Fruit fly (Drosophila melanogaster) whole organism, embryonic: ENCODE measurements around the gene CG31960.

Experiments
- Bdp1 ChIP-seq: fragments of 200-800 bp; sonication (Bioruptor generic); optimal IDR thresholded peaks from 3 replicates; lab custom pipeline; 2016; ENCODE audit warnings: missing biosample characterization, missing genetic modification characterization
- CG10274 ChIP-seq: fragments of 200-800 bp; sonication (Bioruptor generic); optimal IDR thresholded peaks from 3 replicates; lab custom pipeline; 2017; ENCODE audit warnings: missing biosample characterization, mild to moderate bottlenecking, missing genetic modification characterization
- CG10366 ChIP-seq: fragments of 200-800 bp; sonication (Bioruptor generic); IDR thresholded peaks from 2 replicates; pipeline ENCODE4 v1.3.6; 2022; ENCODE audit warnings: missing biosample characterization, missing genetic modification characterization
- CG10979 ChIP-seq: fragments of 200-800 bp; sonication (Bioruptor generic); optimal IDR thresholded peaks from 2 replicates; lab custom pipeline; 2018; ENCODE audit warnings: missing biosample characterization, mild to moderate bottlenecking, missing genetic modification characterization, moderate library complexity
- CG1233 ChIP-seq: fragments of 200-800 bp; sonication (Bioruptor generic); optimal IDR thresholded peaks from 4 replicates; lab custom pipeline; 2018; ENCODE audit warnings: missing biosample characterization, mild to moderate bottlenecking, missing genetic modification characterization
- CG12391 ChIP-seq: fragments of 200-800 bp; sonication (Bioruptor generic); optimal IDR thresholded peaks from 3 replicates; lab custom pipeline; 2018; ENCODE audit warnings: missing biosample characterization, mild to moderate bottlenecking, missing genetic modification characterization, moderate library complexity
- CG15479 ChIP-seq: fragments of 200-800 bp; sonication (Bioruptor generic); optimal IDR thresholded peaks from 3 replicates; lab custom pipeline; 2019; ENCODE audit warnings: missing biosample characterization, mild to moderate bottlenecking, missing genetic modification characterization, moderate library complexity
- CG15601 ChIP-seq: fragments of 200-800 bp; sonication (Bioruptor generic); optimal IDR thresholded peaks from 3 replicates; lab custom pipeline; 2019; ENCODE audit warnings: missing biosample characterization, mild to moderate bottlenecking, missing genetic modification characterization, moderate library complexity
- CG16813 ChIP-seq: fragments of 200-800 bp; sonication (Bioruptor generic); IDR thresholded peaks from 3 replicates; pipeline ENCODE4 v1.3.6; 2022; ENCODE audit warnings: missing biosample characterization, missing genetic modification characterization; ENCODE audit not compliant: partially characterized antibody
- CG17359 ChIP-seq: fragments of 200-800 bp; sonication (Bioruptor generic); optimal IDR thresholded peaks from 3 replicates; lab custom pipeline; 2018; ENCODE audit warnings: missing biosample characterization, mild to moderate bottlenecking, missing genetic modification characterization, moderate library complexity
- CG2202 ChIP-seq: fragments of 200-800 bp; sonication (Bioruptor generic); optimal IDR thresholded peaks from 2 replicates; lab custom pipeline; 2018; ENCODE audit warnings: missing biosample characterization, mild to moderate bottlenecking, missing genetic modification characterization
- CG2712 ChIP-seq: fragments of 200-800 bp; optimal IDR thresholded peaks from 3 replicates; lab custom pipeline; 2019; ENCODE audit warnings: missing biosample characterization, mild to moderate bottlenecking, missing genetic modification characterization, moderate library complexity
- CG30020 ChIP-seq: fragments of 200-800 bp; optimal IDR thresholded peaks from 2 replicates; lab custom pipeline; 2019; ENCODE audit warnings: missing biosample characterization, mild to moderate bottlenecking, missing genetic modification characterization, moderate library complexity
- CG31441 ChIP-seq: fragments of 200-800 bp; sonication (Bioruptor generic); IDR thresholded peaks from 2 replicates; pipeline ENCODE4 v1.3.6; 2022; ENCODE audit warnings: missing biosample characterization, missing genetic modification characterization
- CG32767 ChIP-seq: fragments of 200-800 bp; sonication (Bioruptor generic); IDR thresholded peaks from 2 replicates; pipeline ENCODE4 v1.3.6; 2022; ENCODE audit warnings: missing biosample characterization, missing genetic modification characterization
- CG4328 ChIP-seq: fragments of 200-800 bp; sonication (Bioruptor generic); optimal IDR thresholded peaks from 3 replicates; lab custom pipeline; 2017; ENCODE audit warnings: missing biosample characterization, missing genetic modification reagents, missing genetic modification characterization
- CG4617 ChIP-seq: fragments of 200-800 bp; sonication (Bioruptor generic); optimal IDR thresholded peaks from 3 replicates; lab custom pipeline; 2016; ENCODE audit warnings: missing biosample characterization, missing genetic modification characterization, borderline replicate concordance
- CG6175 ChIP-seq: fragments of 200-800 bp; sonication (Bioruptor generic); IDR thresholded peaks from 3 replicates; pipeline ENCODE4 v1.3.6; 2022; ENCODE audit warnings: missing biosample characterization, missing genetic modification characterization
- CG6272 ChIP-seq: fragments of 200-800 bp; sonication (Bioruptor generic); IDR thresholded peaks from 2 replicates; pipeline ENCODE4 v1.3.6; 2022; ENCODE audit warnings: missing biosample characterization, missing genetic modification characterization
- CG6654 ChIP-seq: fragments of 200-800 bp; sonication (Bioruptor generic); optimal IDR thresholded peaks from 2 replicates; lab custom pipeline; 2017; ENCODE audit warnings: missing biosample characterization, mild to moderate bottlenecking, missing genetic modification characterization
- CG7357 ChIP-seq: fragments of 200-800 bp; sonication (Bioruptor generic); IDR thresholded peaks from 3 replicates; pipeline ENCODE4 v1.3.6; 2022; ENCODE audit warnings: missing biosample characterization, missing genetic modification characterization
- CG8765 ChIP-seq: fragments of 200-800 bp; sonication (Bioruptor generic); IDR thresholded peaks from 2 replicates; pipeline ENCODE4 v1.3.6; 2022; ENCODE audit warnings: missing biosample characterization, missing genetic modification characterization
- Camta ChIP-seq: fragments of 200-800 bp; sonication (Bioruptor generic); optimal IDR thresholded peaks from 2 replicates; lab custom pipeline; 2016; ENCODE audit warnings: missing biosample characterization, missing genetic modification characterization
- D ChIP-seq, 2 experiments: fragments of 200-800 bp in 1 of 2; fragments of >200 bp in 1 of 2; sonication (Bioruptor generic) in 1 of 2; optimal IDR thresholded peaks; 2 replicates in 1 of 2; 3 replicates in 1 of 2; lab custom pipeline; 2017; ENCODE audit warnings: mild to moderate bottlenecking in 1 of 2, missing biosample characterization in 1 of 2, missing genetic modification characterization in 1 of 2, missing genetic modification reagents in 1 of 2
- Doc2 ChIP-seq: fragments of 200-800 bp; sonication (Bioruptor generic); IDR thresholded peaks from 2 replicates; pipeline ENCODE4 v1.3.6; 2022; ENCODE audit warnings: missing biosample characterization, missing genetic modification characterization
- H15 ChIP-seq: fragments of 200-800 bp; sonication (Bioruptor generic); IDR thresholded peaks from 3 replicates; pipeline ENCODE4 v1.3.6; 2022; ENCODE audit warnings: missing biosample characterization, missing genetic modification characterization
- HLH54F ChIP-seq: fragments of 200-800 bp; sonication (Bioruptor generic); optimal IDR thresholded peaks from 3 replicates; lab custom pipeline; 2016; ENCODE audit warnings: missing biosample characterization, missing genetic modification characterization
- Hmr ChIP-seq: fragments of 200-800 bp; sonication (Bioruptor generic); optimal IDR thresholded peaks from 3 replicates; lab custom pipeline; 2017; ENCODE audit warnings: mild to moderate bottlenecking, missing biosample characterization, missing genetic modification reagents, missing genetic modification characterization
- Hsf ChIP-seq: fragments of 200-800 bp; sonication (Bioruptor generic); optimal IDR thresholded peaks from 3 replicates; lab custom pipeline; 2016; ENCODE audit warnings: missing biosample characterization, missing genetic modification characterization
- Mes4 ChIP-seq: fragments of 200-800 bp; sonication (Bioruptor generic); optimal IDR thresholded peaks from 2 replicates; lab custom pipeline; 2016; ENCODE audit warnings: missing biosample characterization, missing genetic modification characterization
- Spps ChIP-seq: fragments of 200-800 bp; sonication (Bioruptor generic); optimal IDR thresholded peaks from 2 replicates; lab custom pipeline; 2018; ENCODE audit warnings: missing biosample characterization, mild to moderate bottlenecking, missing genetic modification characterization
- Tbp ChIP-seq: fragments of >200 bp; optimal IDR thresholded peaks from 2 replicates; lab custom pipeline; 2018; ENCODE audit warnings: missing biosample characterization, missing genetic modification characterization
- bab2 ChIP-seq: fragments of 200-800 bp; sonication (Bioruptor generic); optimal IDR thresholded peaks from 2 replicates; lab custom pipeline; 2016; ENCODE audit warnings: missing biosample characterization, missing genetic modification characterization
- dan ChIP-seq: fragments of 200-800 bp; sonication (Bioruptor generic); IDR thresholded peaks from 2 replicates; pipeline ENCODE4 v1.3.6; 2022; ENCODE audit warnings: missing biosample characterization, missing genetic modification characterization
- dmrt11E ChIP-seq: fragments of 200-800 bp; sonication (Bioruptor generic); optimal IDR thresholded peaks from 3 replicates; lab custom pipeline; 2018; ENCODE audit warnings: missing biosample characterization, mild to moderate bottlenecking, missing genetic modification characterization, moderate library complexity
- knrl ChIP-seq: fragments of 200-800 bp; sonication (Bioruptor generic); IDR thresholded peaks from 3 replicates; pipeline ENCODE4 v1.3.6; 2022; ENCODE audit warnings: missing biosample characterization, missing genetic modification characterization; ENCODE audit not compliant: partially characterized antibody
- lilli ChIP-seq: fragments of 200-800 bp; sonication (Bioruptor generic); optimal IDR thresholded peaks from 3 replicates; lab custom pipeline; 2016; ENCODE audit warnings: missing biosample characterization, missing genetic modification characterization
- oc ChIP-seq: fragments of 200-800 bp; sonication (Bioruptor generic); optimal IDR thresholded peaks from 2 replicates; lab custom pipeline; 2018; ENCODE audit warnings: missing biosample characterization, mild to moderate bottlenecking, missing genetic modification characterization, moderate library complexity
- prd ChIP-seq, 3 experiments: fragments of >200 bp in 2 of 3; fragments of 200-800 bp in 1 of 3; sonication (Bioruptor generic) in 1 of 3; optimal IDR thresholded peaks in 2 of 3; IDR thresholded peaks in 1 of 3; 2 replicates in 2 of 3; 3 replicates in 1 of 3; pipeline versions ENCODE4 v1.3.6 to Lab custom; 2017 to 2022; ENCODE audit warnings: missing biosample characterization in 1 of 3, missing genetic modification characterization in 1 of 3
- sim ChIP-seq: fragments of 200-800 bp; sonication (Bioruptor generic); IDR thresholded peaks from 2 replicates; pipeline ENCODE4 v1.3.6; 2022; ENCODE audit warnings: missing biosample characterization, missing genetic modification characterization
- slbo ChIP-seq: fragments of 200-800 bp; sonication (Bioruptor generic); IDR thresholded peaks from 2 replicates; pipeline ENCODE4 v1.3.6; 2022; ENCODE audit warnings: missing biosample characterization, missing genetic modification characterization
- stc ChIP-seq: fragments of 200-800 bp; sonication (Bioruptor generic); IDR thresholded peaks from 2 replicates; pipeline ENCODE4 v1.3.6; 2022; ENCODE audit warnings: missing biosample characterization, missing genetic modification characterization
- tin ChIP-seq: fragments of 200-800 bp; sonication (Bioruptor generic); optimal IDR thresholded peaks from 3 replicates; lab custom pipeline; 2016; ENCODE audit warnings: missing biosample characterization, missing genetic modification characterization
- trh ChIP-seq: fragments of 200-800 bp; sonication (Bioruptor generic); optimal IDR thresholded peaks from 2 replicates; lab custom pipeline; 2016; ENCODE audit warnings: missing biosample characterization, missing genetic modification characterization
- ttk ChIP-seq: fragments of 200-800 bp; sonication (Bioruptor generic); IDR thresholded peaks from 2 replicates; pipeline ENCODE4 v2.1.2; 2022; ENCODE audit warnings: missing biosample characterization, missing genetic modification characterization
- twi ChIP-seq: fragments of 200-800 bp; optimal IDR thresholded peaks from 2 replicates; lab custom pipeline; 2019; ENCODE audit warnings: missing biosample characterization, mild to moderate bottlenecking, missing genetic modification characterization, moderate library complexity
- zen ChIP-seq: fragments of 200-800 bp; sonication (Bioruptor generic); optimal IDR thresholded peaks from 3 replicates; lab custom pipeline; 2018; ENCODE audit warnings: missing biosample characterization, mild to moderate bottlenecking, missing genetic modification characterization, moderate library complexity

CG31960 gene

dm6 chr2L:3818903-3819302 is 34.2 kb downstream of the CG31960 start (continued):
- peak; percentile 32 for TF ChIP-seq CG10979 (tag; lab: Kevin White, UChicago)
- TF ChIP-seq dmrt11E (tag; lab: Kevin White, UChicago), result peak; percentile 81
- peak; percentile 31 for TF ChIP-seq bab2 (GFP tag; lab: Kevin White, UChicago)
- TF ChIP-seq CG6654, result no peak
- peak; percentile 28 for TF ChIP-seq CG12391 (tag; lab: Kevin White, UChicago)
- TF ChIP-seq CG10274, result no peak
- no peak for TF ChIP-seq HLH54F (GFP tag; lab: Kevin White, UChicago)
- 0 out of 3 replicates have a peak, but pooled peaks have one; percentile 29 for TF ChIP-seq CG7357
- no peak for TF ChIP-seq CG4617
- no peak for TF ChIP-seq sim (GFP tag; lab: Robert Waterston, UW)
- no peak for TF ChIP-seq Bdp1 (GFP tag; lab: Kevin White, UChicago)
- TF ChIP-seq CG1233 (GFP tag; lab: Kevin White, UChicago), result no peak
- TF ChIP-seq CG4328 (GFP tag; lab: Kevin White, UChicago), result no peak
- TF ChIP-seq CG32767, result no peak
- TF ChIP-seq trh, result no peak
- no peak for TF ChIP-seq stc (GFP tag; lab: Robert Waterston, UW)
- TF ChIP-seq CG15601 (tag; lab: Kevin White, UChicago), result no peak
- TF ChIP-seq Spps (tag; lab: Kevin White, UChicago), result no peak
- peak; percentile 33; the same call in 1 of the 2 replicates for TF ChIP-seq dan (GFP tag; lab: Robert Waterston, UW)
- TF ChIP-seq CG31441 (GFP tag; lab: Robert Waterston, UW), result no peak
- TF ChIP-seq Camta (GFP tag; lab: Kevin White, UChicago), result peak; percentile 3
- peak; percentile 20 for TF ChIP-seq tin
- no peak for TF ChIP-seq oc (tag; lab: Kevin White, UChicago)
- peak; percentile 12 for TF ChIP-seq lilli (GFP tag; lab: Kevin White, UChicago)
- TF ChIP-seq Mes4 (GFP tag; lab: Kevin White, UChicago), result no peak
- TF ChIP-seq CG6175, result no peak
- no peak for TF ChIP-seq CG30020 (tag; lab: Kevin White, UChicago)
- TF ChIP-seq CG8765, result peak; percentile 68; the same call in 1 of the 2 replicates
- TF ChIP-seq Hsf (GFP tag; lab: Kevin White, UChicago), result peak; percentile 19
- TF ChIP-seq, all 482 proteins: peak for 60

- TF ChIP-seq Doc2, result 0 out of 2 replicates have a peak, but pooled peaks have one; percentile 36
- TF ChIP-seq CG17359, result no peak
- TF ChIP-seq twi, result peak; percentile 80
- no peak for TF ChIP-seq CG2712 (tag; lab: Kevin White, UChicago)
- TF ChIP-seq D (optimal IDR thresholded peaks at IDR 0.05; lab: Kevin White, UChicago), result peak; percentile 99
- no peak for TF ChIP-seq D (GFP tag; optimal IDR thresholded peaks at IDR 0.05; lab: Kevin White, UChicago)
- no peak for TF ChIP-seq CG6272 (GFP tag; lab: Robert Waterston, UW)
- TF ChIP-seq CG15479 (GFP tag; lab: Kevin White, UChicago), result peak; percentile 27
- TF ChIP-seq Hmr (GFP tag; lab: Kevin White, UChicago), result no peak
- 0 out of 3 replicates have a peak, but pooled peaks have one; percentile 25 for TF ChIP-seq knrl (GFP tag; lab: Robert Waterston, UW)
- TF ChIP-seq CG10366, result no peak
- TF ChIP-seq slbo (GFP tag; lab: Robert Waterston, UW), result no peak
- TF ChIP-seq CG2202 (tag; lab: Kevin White, UChicago), result no peak
- no peak for TF ChIP-seq CG16813 (GFP tag; lab: Robert Waterston, UW)
- no peak for TF ChIP-seq H15 (GFP tag; lab: Robert Waterston, UW)
- peak; percentile 88 for TF ChIP-seq zen (tag; lab: Kevin White, UChicago)
- TF ChIP-seq prd (optimal IDR thresholded peaks at IDR 0.05; lab: Kevin White, UChicago), result no peak
- peak; percentile 65; the same call in 2 of the 3 replicates for TF ChIP-seq prd (GFP tag; IDR thresholded peaks at IDR 0.05; lab: Robert Waterston, UW)
- no peak for TF ChIP-seq ttk
- TF ChIP-seq Tbp (GFP tag; lab: Kevin White, UChicago), result no peak
- TF ChIP-seq, all 482 proteins: peak for 7
These were observed 37.8 kb downstream of the CG31960 start for dm6 chr2L:3822462-3823065.
